Fruit fly (Drosophila melanogaster) Kc167 (cell line): Measurements from ENCODE around the gene Or33b.

Source experiments
- Myc ChIP-seq: fragments of >200 bp; optimal IDR thresholded peaks from 2 replicates; lab custom pipeline; 2017; ENCODE audit warnings: missing external identifiers
- Sin3A ChIP-seq: fragments of >200 bp; optimal IDR thresholded peaks from 2 replicates; lab custom pipeline; 2018; ENCODE audit warnings: missing external identifiers
- h ChIP-seq: fragments of >200 bp; optimal IDR thresholded peaks from 3 replicates; lab custom pipeline; 2018; ENCODE audit warnings: missing external identifiers
- insv ChIP-seq: fragments of >200 bp; optimal IDR thresholded peaks from 3 replicates; lab custom pipeline; 2018; ENCODE audit warnings: missing external identifiers
- psq ChIP-seq: fragments of >200 bp; optimal IDR thresholded peaks from 2 replicates; lab custom pipeline; 2017; ENCODE audit warnings: missing external identifiers
- ttk ChIP-seq: sonication (Bioruptor generic); optimal IDR thresholded peaks from 2 replicates; lab custom pipeline; 2017; ENCODE audit warnings: missing external identifiers

DNA sequence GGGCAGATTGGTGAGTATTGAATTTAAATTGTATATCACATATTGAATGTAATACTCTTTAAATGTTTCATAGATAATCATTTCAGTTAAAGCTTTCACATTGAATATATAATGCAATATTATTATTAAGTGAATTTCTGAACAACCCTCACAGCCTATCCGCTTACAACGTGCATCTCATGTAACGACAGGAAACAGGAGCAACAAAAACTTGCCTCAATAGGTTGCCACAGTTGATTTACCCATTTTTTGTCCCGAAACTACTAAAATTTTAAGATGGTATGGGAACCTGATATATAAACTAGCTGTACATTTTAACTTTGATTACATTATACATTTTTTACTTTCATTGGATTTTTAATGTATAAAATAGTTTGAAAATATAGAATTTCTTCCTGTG, 22.7 kb downstream of the Or33b start:
- TF ChIP-seq ttk (lab: Kevin White, UChicago) (no peak), Sin3A (lab: Kevin White, UChicago) (no peak), insv (lab: Kevin White, UChicago) (no peak), Myc (lab: Kevin White, UChicago) (no peak), h (lab: Kevin White, UChicago) (no peak), psq (no peak)
